Worm (Caenorhabditis elegans) whole organism, early embryonic: ENCODE measurements around the gene nhr-185.

Experiments
- ets-7 ChIP-seq: sonication (generic microtip); optimal IDR thresholded peaks from 2 replicates; lab custom pipeline; 2016; ENCODE audit warnings: missing genotype, missing genetic modification characterization, missing compliant biosample characterization
- flt-1 ChIP-seq: fragments of 200-800 bp; sonication (Bioruptor generic); IDR thresholded peaks from 2 replicates; pipeline ENCODE4 v1.3.6; 2022; ENCODE audit warnings: missing genetic modification characterization, missing compliant biosample characterization
- hmg-4 ChIP-seq: fragments of 200-800 bp; sonication (Bioruptor generic); optimal IDR thresholded peaks from 2 replicates; lab custom pipeline; 2018; ENCODE audit warnings: mild to moderate bottlenecking, missing genetic modification characterization, missing compliant biosample characterization
- tra-4 ChIP-seq: sonication (generic microtip); optimal IDR thresholded peaks from 2 replicates; lab custom pipeline; 2017; ENCODE audit warnings: missing genetic modification characterization, missing compliant biosample characterization

ce11 chrV:3814009-3814408 is 33.2 kb downstream of the nhr-185 start:
- no peak for TF ChIP-seq flt-1 (GFP tag; lab: Robert Waterston, UW)
- TF ChIP-seq hmg-4 (GFP tag; lab: Kevin White, UChicago), result no peak
- no peak for TF ChIP-seq ets-7 (tag; lab: Kevin White, UChicago)
- no peak for TF ChIP-seq tra-4 (tag; lab: Kevin White, UChicago)
